Worm (Caenorhabditis elegans) whole organism, L4 larva: Measurements from ENCODE around the gene tag-343.

Experiments used
- F26F4.8 ChIP-seq: fragments of 200-800 bp; sonication (Bioruptor generic); conservative IDR thresholded peaks from 2 replicates; pipeline ENCODE4 v1.3.6; 2022; ENCODE audit warnings: missing genetic modification characterization, missing compliant biosample characterization
- F49E8.2 ChIP-seq: sonication (generic microtip); optimal IDR thresholded peaks from 2 replicates; lab custom pipeline; 2016; ENCODE audit warnings: missing compliant biosample characterization, mild to moderate bottlenecking, missing genetic modification characterization, borderline replicate concordance
- Y75B8A.6 ChIP-seq: fragments of 200-800 bp; sonication (Bioruptor generic); IDR thresholded peaks from 2 replicates; pipeline ENCODE4 v1.3.6; 2022; ENCODE audit warnings: missing genetic modification reagents, missing genetic modification characterization, missing compliant biosample characterization
- ZK546.5 ChIP-seq, 2 experiments: sonication (generic microtip); optimal IDR thresholded peaks; 2 replicates each; lab custom pipeline; 2017; ENCODE audit warnings: missing biosample characterization in 2 of 2, missing genetic modification characterization in 2 of 2
- ama-1 ChIP-seq: fragments of 150-350 bp; optimal IDR thresholded peaks from 2 replicates; lab custom pipeline; 2014; ENCODE audit warnings: inconsistent platforms, mixed read lengths
- attf-4 ChIP-seq: sonication (generic microtip); optimal IDR thresholded peaks from 3 replicates; lab custom pipeline; 2017; ENCODE audit warnings: missing biosample characterization, missing genetic modification characterization
- ceh-20 ChIP-seq: fragments of 200-800 bp; sonication (Bioruptor generic); IDR thresholded peaks from 2 replicates; pipeline ENCODE4 v1.3.6; 2022; ENCODE audit warnings: missing genetic modification reagents, missing genetic modification characterization, missing compliant biosample characterization
- ceh-44 ChIP-seq: fragments of 200-800 bp; sonication (Bioruptor generic); IDR thresholded peaks from 2 replicates; pipeline ENCODE4 v1.3.6; 2022; ENCODE audit warnings: missing genetic modification reagents, missing genetic modification characterization, missing compliant biosample characterization
- ceh-62 ChIP-seq: sonication (generic microtip); optimal IDR thresholded peaks from 2 replicates; lab custom pipeline; 2017; ENCODE audit warnings: missing biosample characterization, missing genetic modification characterization
- ctbp-1 ChIP-seq: fragments of 200-800 bp; sonication (Bioruptor generic); IDR thresholded peaks from 2 replicates; pipeline ENCODE4 v1.3.6; 2022; ENCODE audit warnings: missing genetic modification reagents, missing genetic modification characterization, missing compliant biosample characterization
- dmd-8 ChIP-seq: fragments of 200-800 bp; sonication (Bioruptor generic); IDR thresholded peaks from 2 replicates; pipeline ENCODE4 v1.3.6; 2022; ENCODE audit warnings: missing genetic modification characterization, missing compliant biosample characterization
- dmd-9 ChIP-seq: fragments of 200-800 bp; sonication (Bioruptor generic); IDR thresholded peaks from 2 replicates; pipeline ENCODE4 v1.3.6; 2022; ENCODE audit warnings: missing genetic modification reagents, missing genetic modification characterization, missing compliant biosample characterization
- dve-1 ChIP-seq: sonication (generic microtip); optimal IDR thresholded peaks from 2 replicates; lab custom pipeline; 2017; ENCODE audit warnings: antibody characterized with exemption, mild to moderate bottlenecking, missing genetic modification characterization, missing compliant biosample characterization; ENCODE audit not compliant: insufficient read depth
- gei-8 ChIP-seq: fragments of 200-800 bp; sonication (Bioruptor generic); optimal IDR thresholded peaks from 2 replicates; lab custom pipeline; 2018; ENCODE audit warnings: mild to moderate bottlenecking, missing genetic modification characterization, missing compliant biosample characterization
- hif-1 ChIP-seq, 2 experiments: sonication (generic microtip); optimal IDR thresholded peaks; 2 replicates each; lab custom pipeline; 2016 to 2017; ENCODE audit warnings: missing compliant biosample characterization in 2 of 2, missing genetic modification characterization in 2 of 2, missing genetic modification reagents in 2 of 2, missing genotype in 2 of 2, mild to moderate bottlenecking in 1 of 2
- hlh-11 ChIP-seq: fragments of 200-800 bp; sonication (Bioruptor generic); optimal IDR thresholded peaks from 2 replicates; lab custom pipeline; 2018; ENCODE audit warnings: mild to moderate bottlenecking, missing genetic modification characterization, missing compliant biosample characterization
- jun-1 ChIP-seq: fragments of 150-350 bp; optimal IDR thresholded peaks from 2 replicates; lab custom pipeline; 2014; ENCODE audit warnings: missing biosample characterization, missing genetic modification reagents, missing genetic modification characterization
- lin-13 ChIP-seq: fragments of 150-350 bp; optimal IDR thresholded peaks from 2 replicates; lab custom pipeline; 2014; ENCODE audit warnings: missing biosample characterization, missing genetic modification reagents, missing genetic modification characterization
- lin-15B ChIP-seq: fragments of 150-350 bp; sonication (generic microtip); optimal IDR thresholded peaks from 3 replicates; lab custom pipeline; 2014; ENCODE audit warnings: missing biosample characterization, missing genetic modification characterization
- lin-29 ChIP-seq: fragments of 200-800 bp; sonication (Bioruptor generic); IDR thresholded peaks from 2 replicates; pipeline ENCODE4 v1.3.6; 2022; ENCODE audit warnings: missing genetic modification reagents, missing genetic modification characterization, missing compliant biosample characterization
- lsy-2 ChIP-seq, 2 experiments: fragments of 150-350 bp in 1 of 2; sonication (generic microtip) in 1 of 2; optimal IDR thresholded peaks; 2 replicates each; lab custom pipeline; 2014 to 2017; ENCODE audit warnings: missing biosample characterization in 2 of 2, missing genetic modification characterization in 2 of 2
- madf-5 ChIP-seq, 2 experiments: fragments of 200-800 bp; sonication (Bioruptor generic); IDR thresholded peaks; 2 replicates each; pipeline ENCODE4 v1.3.6; 2022; ENCODE audit warnings: missing compliant biosample characterization in 2 of 2, missing genetic modification characterization in 2 of 2
- madf-9 ChIP-seq: fragments of 200-800 bp; sonication (Bioruptor generic); conservative IDR thresholded peaks from 2 replicates; pipeline ENCODE4 v1.3.6; 2022; ENCODE audit warnings: missing genetic modification reagents, missing genetic modification characterization, missing compliant biosample characterization
- mdl-1 ChIP-seq, 2 experiments: fragments of 150-350 bp in 1 of 2; sonication (generic microtip) in 1 of 2; optimal IDR thresholded peaks; 2 replicates each; lab custom pipeline; 2014 to 2017; ENCODE audit warnings: missing biosample characterization in 2 of 2, missing genetic modification characterization in 2 of 2
- mxl-2 ChIP-seq: fragments of 200-800 bp; sonication (Bioruptor generic); conservative IDR thresholded peaks from 2 replicates; pipeline ENCODE4 v1.3.6; 2022; ENCODE audit warnings: missing genetic modification reagents, missing genetic modification characterization, missing compliant biosample characterization
- nhr-10 ChIP-seq: fragments of 150-350 bp; optimal IDR thresholded peaks from 2 replicates; lab custom pipeline; 2014; ENCODE audit warnings: missing biosample characterization, missing genetic modification characterization
- nhr-102 ChIP-seq: sonication (generic microtip); optimal IDR thresholded peaks from 2 replicates; lab custom pipeline; 2016; ENCODE audit warnings: mild to moderate bottlenecking, missing genetic modification characterization, moderate library complexity, missing compliant biosample characterization
- nhr-25 ChIP-seq: sonication (generic microtip); optimal IDR thresholded peaks from 2 replicates; lab custom pipeline; 2017; ENCODE audit warnings: missing genetic modification characterization, mild to moderate bottlenecking, missing compliant biosample characterization, antibody characterized with exemption, moderate library complexity, borderline replicate concordance; ENCODE audit not compliant: insufficient read depth
- nhr-41 ChIP-seq: fragments of 200-800 bp; sonication (Bioruptor generic); IDR thresholded peaks from 2 replicates; pipeline ENCODE4 v1.3.6; 2022; ENCODE audit warnings: missing genetic modification reagents, missing genetic modification characterization, missing compliant biosample characterization
- nhr-42 ChIP-seq: fragments of 200-800 bp; sonication (Bioruptor generic); IDR thresholded peaks from 2 replicates; pipeline ENCODE4 v1.3.6; 2022; ENCODE audit warnings: missing genetic modification characterization, missing compliant biosample characterization
- pqm-1 ChIP-seq: sonication (generic microtip); optimal IDR thresholded peaks from 2 replicates; lab custom pipeline; 2017; ENCODE audit warnings: missing biosample characterization, missing genetic modification characterization
- rbr-2 ChIP-seq: sonication (generic microtip); optimal IDR thresholded peaks from 2 replicates; lab custom pipeline; 2016; ENCODE audit warnings: missing genotype, missing genetic modification characterization, missing compliant biosample characterization
- saeg-2 ChIP-seq: fragments of 200-800 bp; sonication (Bioruptor generic); IDR thresholded peaks from 2 replicates; pipeline ENCODE4 v1.3.6; 2022; ENCODE audit warnings: missing genetic modification reagents, missing genetic modification characterization, missing compliant biosample characterization
- sdz-12 ChIP-seq: fragments of 200-800 bp; sonication (Bioruptor generic); optimal IDR thresholded peaks from 2 replicates; lab custom pipeline; 2018; ENCODE audit warnings: mild to moderate bottlenecking, missing genetic modification characterization, missing compliant biosample characterization
- skn-1 ChIP-seq: fragments of 150-350 bp; optimal IDR thresholded peaks from 2 replicates; lab custom pipeline; 2014; ENCODE audit warnings: missing biosample characterization, missing genetic modification characterization
- snpc-4 ChIP-seq: fragments of 150-350 bp; optimal IDR thresholded peaks from 2 replicates; lab custom pipeline; 2014; ENCODE audit warnings: missing biosample characterization, missing genetic modification characterization
- spr-1 ChIP-seq: sonication (generic microtip); optimal IDR thresholded peaks from 2 replicates; lab custom pipeline; 2016; ENCODE audit warnings: mild to moderate bottlenecking, missing genetic modification characterization, missing compliant biosample characterization
- spr-3 ChIP-seq: fragments of 200-800 bp; sonication (Bioruptor generic); optimal IDR thresholded peaks from 2 replicates; lab custom pipeline; 2018; ENCODE audit warnings: mild to moderate bottlenecking, missing genetic modification characterization, missing compliant biosample characterization
- tra-1 ChIP-seq: fragments of 200-800 bp; sonication (Bioruptor generic); IDR thresholded peaks from 2 replicates; pipeline ENCODE4 v1.3.6; 2022; ENCODE audit warnings: missing genetic modification reagents, missing genetic modification characterization, missing compliant biosample characterization
- unc-39 ChIP-seq: sonication (generic microtip); optimal IDR thresholded peaks from 2 replicates; lab custom pipeline; 2017; ENCODE audit warnings: missing biosample characterization, missing genetic modification characterization
- vab-7 ChIP-seq: fragments of 200-800 bp; sonication (Bioruptor generic); IDR thresholded peaks from 2 replicates; pipeline ENCODE4 v1.3.6; 2022; ENCODE audit warnings: missing genetic modification reagents, missing genetic modification characterization, missing compliant biosample characterization
- zag-1 ChIP-seq: fragments of 150-350 bp; optimal IDR thresholded peaks from 2 replicates; lab custom pipeline; 2014; ENCODE audit warnings: missing biosample characterization, missing genetic modification characterization
- zfp-3 ChIP-seq: fragments of 200-800 bp; sonication (Bioruptor generic); conservative IDR thresholded peaks from 2 replicates; pipeline ENCODE4 v1.3.6; 2022; ENCODE audit warnings: missing genetic modification reagents, missing genetic modification characterization, missing compliant biosample characterization
- zip-11 ChIP-seq: fragments of 200-800 bp; sonication (Bioruptor generic); IDR thresholded peaks from 2 replicates; pipeline ENCODE4 v1.3.6; 2022; ENCODE audit warnings: missing genetic modification characterization, missing compliant biosample characterization
- zip-2 ChIP-seq: fragments of 150-350 bp; optimal IDR thresholded peaks from 2 replicates; lab custom pipeline; 2014; ENCODE audit warnings: missing biosample characterization, missing genetic modification characterization
- ztf-7 ChIP-seq: fragments of 150-350 bp; optimal IDR thresholded peaks from 2 replicates; lab custom pipeline; 2014; ENCODE audit warnings: missing biosample characterization, missing genetic modification characterization

The tag-343 gene

ce11 chrX:16619158-16619557 lies 55.4 kb downstream of the tag-343 start (continued):
- no peak for TF ChIP-seq Y75B8A.6 (GFP tag; lab: Robert Waterston, UW)
- TF ChIP-seq lin-13 (GFP tag; lab: Kevin White, UChicago): peak; percentile 53
- TF ChIP-seq nhr-42: no peak
- TF ChIP-seq sdz-12: no peak
- TF ChIP-seq ctbp-1: peak; percentile 78
- peak; percentile 75; the same call in 1 of the 2 replicates for TF ChIP-seq dmd-8 (GFP tag; lab: Robert Waterston, UW)
- no peak for TF ChIP-seq mdl-1 (tag; optimal IDR thresholded peaks at IDR 0.05; lab: Kevin White, UChicago)

ce11 chrX:16618727-16619126 lies 55.8 kb downstream of the tag-343 start:
- TF ChIP-seq nhr-41 (GFP tag; lab: Robert Waterston, UW) (no peak), nhr-25 (tag; lab: Kevin White, UChicago) (no peak), ztf-7 (tag; lab: Kevin White, UChicago) (no peak), dmd-9 (GFP tag; lab: Robert Waterston, UW) (no peak), Y75B8A.6 (GFP tag; lab: Robert Waterston, UW) (no peak), madf-5 (GFP tag; IDR thresholded peaks at IDR 0.05; lab: Robert Waterston, UW) (no peak), ama-1 (lab: Kevin White, UChicago) (no peak), lsy-2 (tag; optimal IDR thresholded peaks at IDR 0.05; lab: Kevin White, UChicago) (no peak), pqm-1 (tag; lab: Kevin White, UChicago) (no peak), saeg-2 (GFP tag; lab: Robert Waterston, UW) (no peak)

- no peak for TF ChIP-seq F49E8.2
- TF ChIP-seq lin-15B (tag; lab: Kevin White, UChicago): no peak
- no peak for TF ChIP-seq zip-11 (GFP tag; lab: Robert Waterston, UW)
- no peak for TF ChIP-seq zag-1 (tag; lab: Kevin White, UChicago)
- no peak for TF ChIP-seq ceh-62 (tag; lab: Kevin White, UChicago)
- TF ChIP-seq gei-8 (GFP tag; lab: Kevin White, UChicago): no peak
- no peak for TF ChIP-seq lin-29
- TF ChIP-seq nhr-41 (GFP tag; lab: Robert Waterston, UW): no peak
- no peak for TF ChIP-seq dmd-9 (GFP tag; lab: Robert Waterston, UW)
- no peak for TF ChIP-seq saeg-2 (GFP tag; lab: Robert Waterston, UW)
- no peak for TF ChIP-seq Y75B8A.6 (GFP tag; lab: Robert Waterston, UW)
- 0 out of 2 replicates have a peak, but pooled peaks have one; percentile 8 for TF ChIP-seq ceh-20
- TF ChIP-seq zip-2 (tag; lab: Kevin White, UChicago): no peak
- TF ChIP-seq rbr-2 (tag; lab: Kevin White, UChicago): no peak
- TF ChIP-seq spr-3 (GFP tag; lab: Kevin White, UChicago): no peak
- TF ChIP-seq hlh-11: no peak
- TF ChIP-seq F26F4.8 (GFP tag; lab: Robert Waterston, UW): 0 out of 2 replicates have a peak, but pooled peaks have one; percentile 46
- no peak for TF ChIP-seq pqm-1 (tag; lab: Kevin White, UChicago)
- TF ChIP-seq madf-9 (GFP tag; lab: Robert Waterston, UW): peak; percentile 32; the same call in 1 of the 2 replicates
- no peak for TF ChIP-seq jun-1 (tag; lab: Kevin White, UChicago)
- TF ChIP-seq mdl-1 (tag; optimal IDR thresholded peaks at IDR 0.05; lab: Kevin White, UChicago): no peak
- no peak for TF ChIP-seq ctbp-1
- TF ChIP-seq ZK546.5 (tag; optimal IDR thresholded peaks at IDR 0.05; lab: Kevin White, UChicago): no peak
- TF ChIP-seq ama-1 (lab: Kevin White, UChicago): no peak
- TF ChIP-seq dve-1 (tag; lab: Kevin White, UChicago): peak; percentile 5
- TF ChIP-seq vab-7 (GFP tag; lab: Robert Waterston, UW): peak; percentile 41; the same call in 1 of the 2 replicates
- TF ChIP-seq nhr-102: no peak
- TF ChIP-seq mxl-2: no peak
- TF ChIP-seq lsy-2 (tag; optimal IDR thresholded peaks at IDR 0.05; lab: Kevin White, UChicago): no peak
- no peak for TF ChIP-seq skn-1
- TF ChIP-seq hif-1 (tag; optimal IDR thresholded peaks at IDR 0.05; lab: Kevin White, UChicago): no peak
- TF ChIP-seq sdz-12: no peak
- 0 out of 2 replicates have a peak, but pooled peaks have one; percentile 29 for TF ChIP-seq tra-1
- TF ChIP-seq unc-39 (tag; lab: Kevin White, UChicago): no peak
- TF ChIP-seq spr-1: no peak
- 0 out of 2 replicates have a peak, but pooled peaks have one; percentile 8 for TF ChIP-seq ceh-44 (GFP tag; lab: Robert Waterston, UW)
- no peak for TF ChIP-seq nhr-10 (tag; lab: Kevin White, UChicago)
- no peak for TF ChIP-seq snpc-4
- no peak for TF ChIP-seq attf-4 (tag; lab: Kevin White, UChicago)
- TF ChIP-seq zfp-3 (GFP tag; lab: Robert Waterston, UW): no peak
Measured at ce11 chrX:16618129-16618525, 56.4 kb downstream of the tag-343 start.
